Worm (Caenorhabditis elegans) whole organism, late embryonic: ENCODE data around the gene ppat-1.

ENCODE experiments used
- C38D4.7 ChIP-seq: fragments of 200-800 bp; sonication (Bioruptor generic); optimal IDR thresholded peaks from 2 replicates; lab custom pipeline; 2018; ENCODE audit warnings: mild to moderate bottlenecking, missing genetic modification characterization, moderate library complexity, missing compliant biosample characterization
- F13H6.1 ChIP-seq: sonication (generic microtip); optimal IDR thresholded peaks from 2 replicates; lab custom pipeline; 2016; ENCODE audit warnings: missing genetic modification characterization, missing compliant biosample characterization
- K09A11.1 ChIP-seq: sonication (generic microtip); optimal IDR thresholded peaks from 2 replicates; lab custom pipeline; 2017; ENCODE audit warnings: antibody characterized with exemption, mild to moderate bottlenecking, missing genetic modification characterization, missing compliant biosample characterization; ENCODE audit not compliant: insufficient read depth
- T23F11.4 ChIP-seq: fragments of 200-800 bp; sonication (Bioruptor generic); optimal IDR thresholded peaks from 2 replicates; lab custom pipeline; 2018; ENCODE audit warnings: mild to moderate bottlenecking, missing genetic modification characterization, missing compliant biosample characterization
- Y22D7AL.16 ChIP-seq: sonication (generic microtip); optimal IDR thresholded peaks from 2 replicates; lab custom pipeline; 2016; ENCODE audit warnings: missing genetic modification characterization, missing compliant biosample characterization
- ahr-1 ChIP-seq: sonication (generic microtip); optimal IDR thresholded peaks from 2 replicates; lab custom pipeline; 2016; ENCODE audit warnings: missing genetic modification characterization, missing compliant biosample characterization
- ama-1 ChIP-seq: fragments of 150-350 bp; optimal IDR thresholded peaks from 2 replicates; lab custom pipeline; 2014
- ceh-18 ChIP-seq: sonication (generic microtip); optimal IDR thresholded peaks from 2 replicates; lab custom pipeline; 2016; ENCODE audit warnings: missing genetic modification characterization, missing compliant biosample characterization
- ceh-2 ChIP-seq: sonication (generic microtip); optimal IDR thresholded peaks from 2 replicates; lab custom pipeline; 2016; ENCODE audit warnings: missing genotype, missing genetic modification characterization, missing compliant biosample characterization
- ceh-31 ChIP-seq: sonication (generic microtip); optimal IDR thresholded peaks from 2 replicates; lab custom pipeline; 2016; ENCODE audit warnings: missing genetic modification characterization, missing compliant biosample characterization
- ceh-34 ChIP-seq: sonication (generic microtip); optimal IDR thresholded peaks from 2 replicates; lab custom pipeline; 2016; ENCODE audit warnings: mild to moderate bottlenecking, missing genetic modification characterization, missing compliant biosample characterization
- ceh-6 ChIP-seq: fragments of 200-800 bp; sonication (Bioruptor generic); optimal IDR thresholded peaks from 2 replicates; lab custom pipeline; 2018; ENCODE audit warnings: mild to moderate bottlenecking, missing genetic modification characterization, missing compliant biosample characterization
- ceh-9 ChIP-seq: sonication (generic microtip); optimal IDR thresholded peaks from 2 replicates; lab custom pipeline; 2016; ENCODE audit warnings: mild to moderate bottlenecking, missing genetic modification characterization, inconsistent platforms, missing compliant biosample characterization
- che-1 ChIP-seq: sonication (generic microtip); optimal IDR thresholded peaks from 2 replicates; lab custom pipeline; 2016; ENCODE audit warnings: mild to moderate bottlenecking, missing genetic modification characterization, missing compliant biosample characterization
- dmd-4 ChIP-seq: sonication (generic microtip); optimal IDR thresholded peaks from 2 replicates; lab custom pipeline; 2016; ENCODE audit warnings: borderline replicate concordance, missing genetic modification characterization, missing compliant biosample characterization
- dve-1 ChIP-seq: sonication (generic microtip); optimal IDR thresholded peaks from 2 replicates; lab custom pipeline; 2017; ENCODE audit warnings: antibody characterized with exemption, mild to moderate bottlenecking, missing genetic modification characterization, missing compliant biosample characterization
- elt-2 ChIP-seq: sonication (generic microtip); optimal IDR thresholded peaks from 2 replicates; lab custom pipeline; 2016; ENCODE audit warnings: missing genetic modification reagents, missing genetic modification characterization, missing compliant biosample characterization
- elt-4 ChIP-seq: sonication (generic microtip); optimal IDR thresholded peaks from 2 replicates; lab custom pipeline; 2016; ENCODE audit warnings: missing genetic modification characterization, missing compliant biosample characterization
- ets-4 ChIP-seq: sonication (generic microtip); optimal IDR thresholded peaks from 2 replicates; lab custom pipeline; 2016; ENCODE audit warnings: missing genetic modification characterization, missing compliant biosample characterization
- fax-1 ChIP-seq: sonication (generic microtip); optimal IDR thresholded peaks from 2 replicates; lab custom pipeline; 2016; ENCODE audit warnings: missing genotype, missing genetic modification characterization, missing compliant biosample characterization
- fkh-10 ChIP-seq: fragments of 150-350 bp; optimal IDR thresholded peaks from 2 replicates; lab custom pipeline; 2014; ENCODE audit warnings: missing biosample characterization, missing genetic modification reagents, missing genetic modification characterization
- fkh-6 ChIP-seq: sonication (generic microtip); optimal IDR thresholded peaks from 2 replicates; lab custom pipeline; 2016; ENCODE audit warnings: missing genetic modification characterization, missing compliant biosample characterization
- hlh-15 ChIP-seq: sonication (generic microtip); optimal IDR thresholded peaks from 2 replicates; lab custom pipeline; 2016; ENCODE audit warnings: missing genetic modification characterization, missing compliant biosample characterization
- hlh-30 ChIP-seq: sonication (generic microtip); optimal IDR thresholded peaks from 2 replicates; lab custom pipeline; 2017; ENCODE audit warnings: antibody characterized with exemption, missing genetic modification characterization, missing compliant biosample characterization; ENCODE audit not compliant: insufficient read depth
- lim-6 ChIP-seq: sonication (generic microtip); optimal IDR thresholded peaks from 2 replicates; lab custom pipeline; 2016; ENCODE audit warnings: missing genetic modification characterization, missing compliant biosample characterization
- nhr-11 ChIP-seq: fragments of 150-350 bp; optimal IDR thresholded peaks from 2 replicates; lab custom pipeline; 2014; ENCODE audit warnings: missing biosample characterization, missing genetic modification characterization
- nhr-232 ChIP-seq: sonication (generic microtip); optimal IDR thresholded peaks from 2 replicates; lab custom pipeline; 2016; ENCODE audit warnings: missing genetic modification characterization, missing compliant biosample characterization
- npax-4 ChIP-seq: sonication (generic microtip); optimal IDR thresholded peaks from 2 replicates; lab custom pipeline; 2016; ENCODE audit warnings: missing genetic modification characterization, missing compliant biosample characterization
- pax-1 ChIP-seq: fragments of 150-350 bp; optimal IDR thresholded peaks from 2 replicates; lab custom pipeline; 2014; ENCODE audit warnings: missing biosample characterization, missing genetic modification characterization
- pha-2 ChIP-seq: sonication (generic microtip); optimal IDR thresholded peaks from 2 replicates; lab custom pipeline; 2017; ENCODE audit warnings: mild to moderate bottlenecking, missing genetic modification characterization, missing compliant biosample characterization
- pqm-1 ChIP-seq: sonication (generic microtip); optimal IDR thresholded peaks from 2 replicates; lab custom pipeline; 2016; ENCODE audit warnings: missing genetic modification characterization, missing compliant biosample characterization
- pros-1 ChIP-seq: fragments of 150-350 bp; optimal IDR thresholded peaks from 2 replicates; lab custom pipeline; 2014; ENCODE audit warnings: missing biosample characterization, missing genetic modification reagents, missing genetic modification characterization
- tbx-2 ChIP-seq: sonication (generic microtip); optimal IDR thresholded peaks from 2 replicates; lab custom pipeline; 2016; ENCODE audit warnings: missing genetic modification characterization, missing compliant biosample characterization
- tbx-7 ChIP-seq: sonication (generic microtip); optimal IDR thresholded peaks from 2 replicates; lab custom pipeline; 2016; ENCODE audit warnings: missing genotype, missing genetic modification characterization, missing compliant biosample characterization
- ttx-3 ChIP-seq: sonication (generic microtip); optimal IDR thresholded peaks from 2 replicates; lab custom pipeline; 2016; ENCODE audit warnings: missing genetic modification reagents, missing genetic modification characterization, missing compliant biosample characterization
- unc-3 ChIP-seq, 2 experiments: fragments of 200-800 bp in 1 of 2; sonication (Bioruptor generic) in 1 of 2; sonication (generic microtip) in 1 of 2; conservative IDR thresholded peaks in 1 of 2; optimal IDR thresholded peaks in 1 of 2; 2 replicates each; pipeline versions ENCODE4 v1.3.6 to Lab custom; 2016 to 2022; ENCODE audit warnings: missing compliant biosample characterization in 2 of 2, missing genetic modification characterization in 2 of 2, missing genetic modification reagents in 1 of 2
- unc-42 ChIP-seq: sonication (generic microtip); optimal IDR thresholded peaks from 2 replicates; lab custom pipeline; 2016; ENCODE audit warnings: missing genotype, missing genetic modification characterization, missing compliant biosample characterization
- unc-55 ChIP-seq: sonication (generic microtip); optimal IDR thresholded peaks from 2 replicates; lab custom pipeline; 2017; ENCODE audit warnings: missing biosample characterization, missing genetic modification reagents, missing genetic modification characterization
- unc-86 ChIP-seq: sonication (generic microtip); optimal IDR thresholded peaks from 2 replicates; lab custom pipeline; 2016; ENCODE audit warnings: missing genetic modification characterization, missing compliant biosample characterization
- ztf-16 ChIP-seq: sonication (generic microtip); optimal IDR thresholded peaks from 2 replicates; lab custom pipeline; 2017; ENCODE audit warnings: missing genetic modification characterization, missing compliant biosample characterization

ppat-1 gene

DNA sequence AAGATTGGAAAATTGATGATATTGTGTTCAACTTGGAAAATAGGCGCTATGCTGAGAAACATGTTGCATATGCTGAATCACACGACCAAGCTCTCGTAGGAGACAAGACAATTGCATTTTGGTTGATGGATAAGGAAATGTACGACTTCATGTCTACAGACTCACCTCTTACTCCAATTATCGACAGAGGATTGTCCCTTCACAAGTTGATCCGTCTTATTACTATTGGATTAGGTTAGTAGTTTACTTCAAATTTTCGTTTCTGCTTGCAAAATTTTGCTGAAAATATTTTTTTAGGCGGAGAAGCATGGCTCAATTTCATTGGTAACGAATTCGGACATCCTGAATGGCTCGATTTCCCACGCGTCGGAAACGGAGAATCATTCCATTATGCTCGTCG lies 7.8 kb downstream of the ppat-1 start:
- no peak for TF ChIP-seq nhr-232 (tag; lab: Kevin White, UChicago)
- TF ChIP-seq ttx-3 (tag; lab: Kevin White, UChicago), result no peak
- TF ChIP-seq elt-4 (tag; lab: Kevin White, UChicago), result no peak

DNA sequence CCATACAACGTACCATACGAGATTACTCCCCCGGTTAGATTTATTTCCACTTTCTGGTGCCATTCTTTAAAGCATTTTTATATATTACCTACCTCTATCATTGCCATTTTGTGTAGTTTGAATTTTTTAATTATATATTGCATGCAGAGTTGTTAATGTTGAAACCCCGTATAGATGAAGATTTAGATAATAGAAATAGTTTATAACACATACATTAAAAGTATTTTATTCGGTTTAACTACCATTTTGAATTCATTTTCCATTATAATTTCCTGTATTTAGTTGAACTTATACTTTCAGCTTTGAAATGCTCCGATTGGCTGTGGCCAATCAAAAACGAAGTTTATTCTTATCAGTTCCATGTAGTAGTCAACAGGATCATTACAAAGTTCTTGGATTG lies 8.7 kb downstream of the ppat-1 start, which contains the start of gene dnj-18:
Gene dnj-18 (plus strand): TSS at position 301 of the 400 bp plus-strand sequence.
- no peak for TF ChIP-seq ztf-16 (tag; lab: Kevin White, UChicago)
- no peak for TF ChIP-seq dmd-4 (tag; lab: Kevin White, UChicago)
- TF ChIP-seq unc-42, result no peak
- no peak for TF ChIP-seq pha-2
- no peak for TF ChIP-seq hlh-15
- no peak for TF ChIP-seq tbx-7 (tag; lab: Kevin White, UChicago)
- no peak for TF ChIP-seq nhr-11
- TF ChIP-seq tbx-2, result no peak
- no peak for TF ChIP-seq ets-4 (tag; lab: Kevin White, UChicago)
- no peak for TF ChIP-seq ceh-34
- TF ChIP-seq ceh-6 (GFP tag; lab: Kevin White, UChicago), result no peak
- no peak for TF ChIP-seq unc-3 (GFP tag; conservative IDR thresholded peaks at IDR 0.05; lab: Robert Waterston, UW)
- no peak for TF ChIP-seq unc-3 (tag; optimal IDR thresholded peaks at IDR 0.05; lab: Kevin White, UChicago)
- TF ChIP-seq Y22D7AL.16, result no peak
- TF ChIP-seq K09A11.1, result no peak
- no peak for TF ChIP-seq hlh-30
- no peak for TF ChIP-seq fax-1 (tag; lab: Kevin White, UChicago)
- TF ChIP-seq fkh-6 (tag; lab: Kevin White, UChicago), result no peak
- no peak for TF ChIP-seq ceh-2
- no peak for TF ChIP-seq pax-1
- TF ChIP-seq F13H6.1, result no peak

DNA sequence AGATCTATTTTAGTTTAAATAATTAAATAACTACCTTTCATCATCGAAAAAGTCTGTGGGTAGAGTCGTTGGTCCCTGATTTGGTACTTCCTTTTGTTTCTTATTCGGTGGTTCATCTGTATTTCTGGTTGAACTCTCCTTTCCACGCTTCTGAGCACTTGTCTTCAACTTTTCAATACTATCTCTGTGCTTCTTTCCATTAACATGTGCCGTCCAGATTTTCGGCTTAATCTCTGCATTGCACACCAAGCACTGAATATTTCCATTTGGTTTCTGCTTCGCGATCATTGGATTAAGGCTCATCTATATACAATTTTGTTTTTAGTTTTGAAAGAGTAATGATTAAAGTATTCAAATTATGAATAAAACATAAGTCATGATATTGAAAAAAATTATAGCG lies 10.8 kb downstream of the ppat-1 start, which contains the start of gene sel-13:
Gene sel-13 (minus strand): TSS at position 303 of the 400 bp plus-strand sequence.
- TF ChIP-seq ahr-1 (tag; lab: Kevin White, UChicago) (no peak), elt-4 (tag; lab: Kevin White, UChicago) (no peak), che-1 (tag; lab: Kevin White, UChicago) (no peak), lim-6 (tag; lab: Kevin White, UChicago) (no peak), ceh-18 (no peak), pros-1 (tag; lab: Kevin White, UChicago) (no peak), Y22D7AL.16 (no peak), ceh-31 (tag; lab: Kevin White, UChicago) (no peak), elt-2 (tag; lab: Kevin White, UChicago) (no peak), tbx-7 (tag; lab: Kevin White, UChicago) (no peak), dve-1 (tag; lab: Kevin White, UChicago) (no peak), ceh-9 (tag; lab: Kevin White, UChicago) (no peak), unc-55 (no peak), npax-4 (tag; lab: Kevin White, UChicago) (no peak), F13H6.1 (no peak), hlh-15 (no peak), ama-1 (lab: Kevin White, UChicago) (no peak), C38D4.7 (GFP tag; lab: Kevin White, UChicago) (no peak)

DNA sequence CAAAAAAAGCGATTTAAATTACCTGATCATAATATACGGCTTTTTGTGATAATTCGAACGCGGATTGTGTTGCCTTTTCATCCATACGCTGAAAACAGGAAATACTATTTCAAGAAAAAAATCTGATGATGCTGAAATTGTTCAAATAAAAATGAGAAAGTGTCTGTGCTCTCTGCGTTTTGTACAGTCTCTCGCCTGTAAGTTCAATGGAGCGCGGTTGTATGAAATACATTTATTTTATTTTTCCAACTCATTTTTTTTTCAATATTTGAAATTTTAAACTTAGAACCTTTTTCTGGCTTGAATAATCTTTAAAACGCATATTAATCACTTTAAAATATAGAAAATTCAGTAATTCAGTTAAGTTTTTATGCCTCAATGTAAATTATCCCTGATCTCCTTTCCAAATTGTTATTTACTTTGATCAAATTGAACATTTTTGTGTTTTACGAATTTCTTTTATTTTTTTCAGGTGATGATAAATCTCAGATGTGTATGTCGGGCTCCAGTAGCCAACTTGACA lies 14.9 kb downstream of the ppat-1 start, which contains the start of the genes clp-2 and mrpl-16:
Gene clp-2 (minus strand): TSS at position 94 of the 523 bp plus-strand sequence.
Gene mrpl-16 (plus strand): TSS at position 473 of the 523 bp plus-strand sequence.
- TF ChIP-seq unc-86 (tag; lab: Kevin White, UChicago) (no peak), unc-42 (peak; percentile 18), fkh-10 (GFP tag; lab: Kevin White, UChicago) (no peak), pqm-1 (tag; lab: Kevin White, UChicago) (no peak), ceh-31 (tag; lab: Kevin White, UChicago) (no peak), T23F11.4 (GFP tag; lab: Kevin White, UChicago) (no peak), tbx-2 (no peak), elt-2 (tag; lab: Kevin White, UChicago) (no peak)
